Fruit fly (Drosophila melanogaster) whole organism, embryonic: ENCODE results near the gene CG10674.

Experiments
- Atf6 ChIP-seq: fragments of 200-800 bp; sonication (Bioruptor generic); IDR thresholded peaks from 2 replicates; pipeline ENCODE4 v1.3.6; 2022; ENCODE audit warnings: missing biosample characterization, missing genetic modification characterization
- CG10654 ChIP-seq: fragments of 200-800 bp; sonication (Bioruptor generic); optimal IDR thresholded peaks from 2 replicates; lab custom pipeline; 2016; ENCODE audit warnings: missing biosample characterization, missing genetic modification characterization
- CG11085 ChIP-seq: fragments of 200-800 bp; sonication (Bioruptor generic); IDR thresholded peaks from 2 replicates; pipeline ENCODE4 v1.3.6; 2022; ENCODE audit warnings: missing biosample characterization, missing genetic modification characterization
- CG11695 ChIP-seq: fragments of 200-800 bp; sonication (Bioruptor generic); IDR thresholded peaks from 3 replicates; pipeline ENCODE4 v1.3.6; 2022; ENCODE audit warnings: missing biosample characterization, missing genetic modification characterization
- CG12071 ChIP-seq: fragments of 200-800 bp; sonication (Bioruptor generic); optimal IDR thresholded peaks from 3 replicates; lab custom pipeline; 2018; ENCODE audit warnings: missing biosample characterization, mild to moderate bottlenecking, missing genetic modification characterization
- CG12155 ChIP-seq: fragments of 200-800 bp; sonication (Bioruptor generic); optimal IDR thresholded peaks from 3 replicates; lab custom pipeline; 2016; ENCODE audit warnings: missing biosample characterization, missing genetic modification characterization
- CG12744 ChIP-seq: fragments of 200-800 bp; sonication (Bioruptor generic); optimal IDR thresholded peaks from 2 replicates; lab custom pipeline; 2016; ENCODE audit warnings: missing biosample characterization, missing genetic modification characterization
- CG14050 ChIP-seq: fragments of 200-800 bp; sonication (Bioruptor generic); IDR thresholded peaks from 3 replicates; pipeline ENCODE4 v1.3.6; 2022; ENCODE audit warnings: missing biosample characterization, missing genetic modification characterization
- CG16779 ChIP-seq: fragments of 200-800 bp; sonication (Bioruptor generic); IDR thresholded peaks from 2 replicates; pipeline ENCODE4 v1.3.6; 2022; ENCODE audit warnings: missing biosample characterization, missing genetic modification characterization
- CG18476 ChIP-seq: fragments of 200-800 bp; sonication (Bioruptor generic); optimal IDR thresholded peaks from 2 replicates; lab custom pipeline; 2016; ENCODE audit warnings: missing biosample characterization, mild to moderate bottlenecking, missing genetic modification characterization
- CG18599 ChIP-seq: fragments of 200-800 bp; sonication (Bioruptor generic); optimal IDR thresholded peaks from 3 replicates; lab custom pipeline; 2017; ENCODE audit warnings: missing biosample characterization, missing genetic modification characterization, mild to moderate bottlenecking, moderate library complexity, missing genetic modification reagents
- CG2199 ChIP-seq: fragments of 200-800 bp; sonication (Bioruptor generic); IDR thresholded peaks from 3 replicates; pipeline ENCODE4 v1.3.6; 2022; ENCODE audit warnings: missing biosample characterization, missing genetic modification characterization
- CG2202 ChIP-seq: fragments of 200-800 bp; sonication (Bioruptor generic); optimal IDR thresholded peaks from 2 replicates; lab custom pipeline; 2018; ENCODE audit warnings: missing biosample characterization, mild to moderate bottlenecking, missing genetic modification characterization
- CG30020 ChIP-seq: fragments of 200-800 bp; optimal IDR thresholded peaks from 2 replicates; lab custom pipeline; 2019; ENCODE audit warnings: missing biosample characterization, mild to moderate bottlenecking, missing genetic modification characterization, moderate library complexity
- CG32532 ChIP-seq: fragments of 200-800 bp; sonication (Bioruptor generic); IDR thresholded peaks from 2 replicates; pipeline ENCODE4 v1.3.6; 2022; ENCODE audit warnings: missing biosample characterization, missing genetic modification characterization
- CG3838 ChIP-seq: fragments of 200-800 bp; sonication (Bioruptor generic); optimal IDR thresholded peaks from 3 replicates; lab custom pipeline; 2016; ENCODE audit warnings: missing biosample characterization, missing genetic modification characterization
- CG6654 ChIP-seq: fragments of 200-800 bp; sonication (Bioruptor generic); optimal IDR thresholded peaks from 2 replicates; lab custom pipeline; 2017; ENCODE audit warnings: missing biosample characterization, mild to moderate bottlenecking, missing genetic modification characterization
- CG7357 ChIP-seq: fragments of 200-800 bp; sonication (Bioruptor generic); IDR thresholded peaks from 3 replicates; pipeline ENCODE4 v1.3.6; 2022; ENCODE audit warnings: missing biosample characterization, missing genetic modification characterization
- CG9797 ChIP-seq: fragments of 200-800 bp; sonication (Bioruptor generic); optimal IDR thresholded peaks from 3 replicates; lab custom pipeline; 2018; ENCODE audit warnings: missing biosample characterization, mild to moderate bottlenecking, missing genetic modification characterization
- CG9876 ChIP-seq: fragments of 200-800 bp; sonication (Bioruptor generic); optimal IDR thresholded peaks from 2 replicates; lab custom pipeline; 2016; ENCODE audit warnings: missing biosample characterization, missing genetic modification characterization
- Dp ChIP-seq: fragments of 200-800 bp; sonication (Bioruptor generic); optimal IDR thresholded peaks from 2 replicates; lab custom pipeline; 2018; ENCODE audit warnings: missing biosample characterization, mild to moderate bottlenecking, missing genetic modification characterization, moderate library complexity
- Drgx ChIP-seq: fragments of 200-800 bp; sonication (Bioruptor generic); IDR thresholded peaks from 2 replicates; pipeline ENCODE4 v1.3.6; 2022; ENCODE audit warnings: missing biosample characterization, missing genetic modification characterization
- H2.0 ChIP-seq: fragments of 200-800 bp; sonication (Bioruptor generic); IDR thresholded peaks from 2 replicates; pipeline ENCODE4 v1.3.6; 2022; ENCODE audit warnings: missing biosample characterization, missing genetic modification characterization
- HLHmδ ChIP-seq: fragments of 200-800 bp; sonication (Bioruptor generic); optimal IDR thresholded peaks from 2 replicates; lab custom pipeline; 2018; ENCODE audit warnings: missing biosample characterization, mild to moderate bottlenecking, missing genetic modification characterization, moderate library complexity
- Nf-YB ChIP-seq: fragments of 200-800 bp; sonication (Bioruptor generic); optimal IDR thresholded peaks from 3 replicates; lab custom pipeline; 2019; ENCODE audit warnings: missing biosample characterization, mild to moderate bottlenecking, missing genetic modification characterization, moderate library complexity
- Side ChIP-seq: fragments of 200-800 bp; sonication (Bioruptor generic); optimal IDR thresholded peaks from 2 replicates; lab custom pipeline; 2016; ENCODE audit warnings: missing biosample characterization, missing genetic modification characterization
- TFAM ChIP-seq: fragments of 200-800 bp; sonication (Bioruptor generic); optimal IDR thresholded peaks from 2 replicates; lab custom pipeline; 2017; ENCODE audit warnings: missing biosample characterization, missing genetic modification characterization, inconsistent platforms
- Vsx1 ChIP-seq: fragments of 200-800 bp; sonication (Bioruptor generic); optimal IDR thresholded peaks from 2 replicates; lab custom pipeline; 2017; ENCODE audit warnings: missing biosample characterization, mild to moderate bottlenecking, missing genetic modification characterization, missing genetic modification reagents
- ab ChIP-seq: fragments of 200-800 bp; sonication (Bioruptor generic); optimal IDR thresholded peaks from 2 replicates; lab custom pipeline; 2016; ENCODE audit warnings: missing biosample characterization, missing genetic modification characterization
- ato ChIP-seq: fragments of 200-800 bp; sonication (Bioruptor generic); IDR thresholded peaks from 2 replicates; pipeline ENCODE4 v1.3.6; 2022; ENCODE audit warnings: missing biosample characterization, missing genetic modification characterization; ENCODE audit not compliant: partially characterized antibody
- bigmax ChIP-seq: fragments of 200-800 bp; sonication (Bioruptor generic); optimal IDR thresholded peaks from 2 replicates; lab custom pipeline; 2018; ENCODE audit warnings: missing biosample characterization, mild to moderate bottlenecking, missing genetic modification characterization
- cad ChIP-seq: fragments of >200 bp; optimal IDR thresholded peaks from 2 replicates; lab custom pipeline; 2017; ENCODE audit warnings: missing biosample characterization, missing genetic modification characterization
- crol ChIP-seq: fragments of 200-800 bp; sonication (Bioruptor generic); IDR thresholded peaks from 2 replicates; pipeline ENCODE4 v1.3.6; 2022; ENCODE audit warnings: missing biosample characterization, missing genetic modification characterization
- dati ChIP-seq: fragments of 200-800 bp; sonication (Bioruptor generic); IDR thresholded peaks from 2 replicates; pipeline ENCODE4 v1.3.6; 2022; ENCODE audit warnings: missing biosample characterization, missing genetic modification characterization
- dmrt11E ChIP-seq: fragments of 200-800 bp; sonication (Bioruptor generic); optimal IDR thresholded peaks from 3 replicates; lab custom pipeline; 2018; ENCODE audit warnings: missing biosample characterization, mild to moderate bottlenecking, missing genetic modification characterization, moderate library complexity
- dmrt99B ChIP-seq: fragments of 200-800 bp; sonication (Bioruptor generic); optimal IDR thresholded peaks from 2 replicates; lab custom pipeline; 2018; ENCODE audit warnings: missing biosample characterization, mild to moderate bottlenecking, missing genetic modification characterization, moderate library complexity
- ems ChIP-seq: fragments of 200-800 bp; sonication (Bioruptor generic); optimal IDR thresholded peaks from 3 replicates; lab custom pipeline; 2016; ENCODE audit warnings: missing biosample characterization, missing genetic modification characterization
- gcm2 ChIP-seq: fragments of 200-800 bp; sonication (Bioruptor generic); optimal IDR thresholded peaks from 2 replicates; lab custom pipeline; 2016; ENCODE audit warnings: missing biosample characterization, missing genetic modification characterization
- gt ChIP-seq: fragments of 200-800 bp; sonication (Bioruptor generic); IDR thresholded peaks from 2 replicates; pipeline ENCODE4 v1.3.6; 2022; ENCODE audit warnings: missing biosample characterization, missing genetic modification characterization
- lilli ChIP-seq: fragments of 200-800 bp; sonication (Bioruptor generic); optimal IDR thresholded peaks from 3 replicates; lab custom pipeline; 2016; ENCODE audit warnings: missing biosample characterization, missing genetic modification characterization
- nom ChIP-seq: fragments of 200-800 bp; sonication (Bioruptor generic); optimal IDR thresholded peaks from 2 replicates; lab custom pipeline; 2017; ENCODE audit warnings: missing biosample characterization, missing genetic modification characterization, mild to moderate bottlenecking, moderate library complexity, missing genetic modification reagents
- oc ChIP-seq: fragments of 200-800 bp; sonication (Bioruptor generic); optimal IDR thresholded peaks from 2 replicates; lab custom pipeline; 2018; ENCODE audit warnings: missing biosample characterization, mild to moderate bottlenecking, missing genetic modification characterization, moderate library complexity
- onecut ChIP-seq: fragments of 200-800 bp; sonication (Bioruptor generic); IDR thresholded peaks from 2 replicates; pipeline ENCODE4 v1.3.6; 2022; ENCODE audit warnings: missing biosample characterization, missing genetic modification characterization
- pita ChIP-seq: fragments of 200-800 bp; sonication (Bioruptor generic); optimal IDR thresholded peaks from 2 replicates; lab custom pipeline; 2017; ENCODE audit warnings: missing biosample characterization, mild to moderate bottlenecking, missing genetic modification characterization
- pros ChIP-seq: fragments of 200-800 bp; sonication (Bioruptor generic); optimal IDR thresholded peaks from 3 replicates; lab custom pipeline; 2019; ENCODE audit warnings: missing biosample characterization, mild to moderate bottlenecking, missing genetic modification characterization, moderate library complexity
- sisA ChIP-seq: fragments of 200-800 bp; sonication (Bioruptor generic); IDR thresholded peaks from 2 replicates; pipeline ENCODE4 v1.3.6; 2022; ENCODE audit warnings: missing biosample characterization, missing genetic modification characterization
- sob ChIP-seq: fragments of 200-800 bp; sonication (Bioruptor generic); IDR thresholded peaks from 2 replicates; pipeline ENCODE4 v1.3.6; 2022; ENCODE audit warnings: missing biosample characterization, missing genetic modification characterization
- vfl ChIP-seq: fragments of 200-800 bp; sonication (Bioruptor generic); optimal IDR thresholded peaks from 2 replicates; lab custom pipeline; 2016; ENCODE audit warnings: missing biosample characterization, missing genetic modification characterization
- wor ChIP-seq: fragments of 200-800 bp; sonication (Bioruptor generic); IDR thresholded peaks from 2 replicates; pipeline ENCODE4 v1.3.6; 2022; ENCODE audit warnings: missing biosample characterization, missing genetic modification characterization
- zf30C ChIP-seq: fragments of 200-800 bp; sonication (Bioruptor generic); optimal IDR thresholded peaks from 3 replicates; lab custom pipeline; 2018; ENCODE audit warnings: missing biosample characterization, mild to moderate bottlenecking, missing genetic modification characterization

Gene CG10674

dm6 chr3L:5182255-5182993, 46.3 kb upstream of the CG10674 start:
- TF ChIP-seq cad (GFP tag; lab: Kevin White, UChicago) (no peak), dmrt11E (tag; lab: Kevin White, UChicago) (no peak), zf30C (peak; percentile 28), Vsx1 (no peak), dmrt99B (tag; lab: Kevin White, UChicago) (peak; percentile 59), CG12155 (GFP tag; lab: Kevin White, UChicago) (no peak), CG7357 (GFP tag; lab: Robert Waterston, UW) (peak; percentile 7; the same call in 1 of the 3 replicates), CG14050 (GFP tag; lab: Robert Waterston, UW) (0 out of 3 replicates have a peak, but pooled peaks have one; percentile 12), pros (GFP tag; lab: Kevin White, UChicago) (peak; percentile 82), Dp (GFP tag; lab: Kevin White, UChicago) (no peak), CG12744 (GFP tag; lab: Kevin White, UChicago) (no peak), Drgx (GFP tag; lab: Robert Waterston, UW) (0 out of 2 replicates have a peak, but pooled peaks have one; percentile 14), Atf6 (GFP tag; lab: Robert Waterston, UW) (no peak; the same call in 1 of the 2 replicates), sisA (peak; percentile 46), Side (GFP tag; lab: Kevin White, UChicago) (no peak), CG32532 (GFP tag; lab: Robert Waterston, UW) (peak; percentile 41; the same call in 1 of the 2 replicates), CG3838 (GFP tag; lab: Kevin White, UChicago) (no peak), crol (GFP tag; lab: Robert Waterston, UW) (peak; percentile 63), vfl (no peak), CG9797 (GFP tag; lab: Kevin White, UChicago) (no peak), ab (GFP tag; lab: Kevin White, UChicago) (no peak), lilli (GFP tag; lab: Kevin White, UChicago) (peak; percentile 53), Nf-YB (GFP tag; lab: Kevin White, UChicago) (no peak), CG16779 (GFP tag; lab: Robert Waterston, UW) (no peak), onecut (peak; percentile 26; the same call in 1 of the 2 replicates), gcm2 (GFP tag; lab: Kevin White, UChicago) (no peak), CG11085 (GFP tag; lab: Robert Waterston, UW) (no peak), wor (GFP tag; lab: Robert Waterston, UW) (0 out of 2 replicates have a peak, but pooled peaks have one; percentile 17), CG30020 (no peak), H2.0 (GFP tag; lab: Robert Waterston, UW) (no peak), CG9876 (GFP tag; lab: Kevin White, UChicago) (no peak), ems (GFP tag; lab: Kevin White, UChicago) (no peak), TFAM (GFP tag; lab: Kevin White, UChicago) (no peak), pita (GFP tag; lab: Kevin White, UChicago) (no peak), oc (tag; lab: Kevin White, UChicago) (no peak), CG2199 (no peak), nom (GFP tag; lab: Kevin White, UChicago) (no peak), HLHmδ (GFP tag; lab: Kevin White, UChicago) (no peak), dati (GFP tag; lab: Robert Waterston, UW) (no peak), CG12071 (GFP tag; lab: Kevin White, UChicago) (no peak), gt (GFP tag; lab: Robert Waterston, UW) (no peak), sob (GFP tag; lab: Robert Waterston, UW) (peak; percentile 41; the same call in 1 of the 2 replicates), ato (no peak), CG11695 (peak; percentile 36; the same call in 1 of the 3 replicates), CG6654 (no peak), CG2202 (tag; lab: Kevin White, UChicago) (no peak), CG18476 (peak; percentile 28), CG18599 (GFP tag; lab: Kevin White, UChicago) (peak; percentile 80), CG10654 (GFP tag; lab: Kevin White, UChicago) (no peak), bigmax (GFP tag; lab: Kevin White, UChicago) (no peak)
